Fruit fly (Drosophila melanogaster): ENCODE data around the gene CG7201.

CG7201 gene

dm6 chr3L:8296941-8297340 is 1.8 kb upstream of the CG7201 start, which contains the start of gene Rab19 (continued):
- TF ChIP-seq CG30020 (tag; optimal IDR thresholded peaks at IDR 0.05), result no peak
- TF ChIP-seq CG8944 (GFP tag; optimal IDR thresholded peaks at IDR 0.05), result no peak
- TF ChIP-seq CG31388 (GFP tag; optimal IDR thresholded peaks at IDR 0.05), result no peak
- no peak for TF ChIP-seq CG11247 (GFP tag; IDR thresholded peaks at IDR 0.05)
- peak; percentile 89 for TF ChIP-seq HLH4C (GFP tag; IDR thresholded peaks at IDR 0.05; ENCODE audit: partially characterized antibody)
- no peak for TF ChIP-seq CG9437 (GFP tag; optimal IDR thresholded peaks at IDR 0.05)
- no peak for TF ChIP-seq CG4730 (GFP tag; IDR thresholded peaks at IDR 0.05)
- no peak for TF ChIP-seq br (optimal IDR thresholded peaks at IDR 0.05)
- TF ChIP-seq D19B (GFP tag; optimal IDR thresholded peaks at IDR 0.05), result no peak
- TF ChIP-seq Bgb (GFP tag; IDR thresholded peaks at IDR 0.05; ENCODE audit: partially characterized antibody), result peak; percentile 81
- no peak for TF ChIP-seq cg (GFP tag; optimal IDR thresholded peaks at IDR 0.05)
- TF ChIP-seq usp (GFP tag; optimal IDR thresholded peaks at IDR 0.05), result no peak
- TF ChIP-seq ewg (GFP tag; optimal IDR thresholded peaks at IDR 0.05), result no peak
- no peak for TF ChIP-seq CG1792 (GFP tag; optimal IDR thresholded peaks at IDR 0.05)
- no peak for TF ChIP-seq Mad (GFP tag; optimal IDR thresholded peaks at IDR 0.05)
- no peak for TF ChIP-seq CG43689 (GFP tag; IDR thresholded peaks at IDR 0.05)
- TF ChIP-seq tin (GFP tag; optimal IDR thresholded peaks at IDR 0.05), result no peak
- TF ChIP-seq CG7786 (GFP tag; optimal IDR thresholded peaks at IDR 0.05), result no peak
- peak; percentile 65; the same call in 2 of the 3 replicates for TF ChIP-seq CG7963 (GFP tag; IDR thresholded peaks at IDR 0.05; ENCODE audit: partially characterized antibody)
- TF ChIP-seq ara (GFP tag; IDR thresholded peaks at IDR 0.05), result no peak
- TF ChIP-seq CG6689 (GFP tag; IDR thresholded peaks at IDR 0.05), result no peak
- peak; percentile 91 for TF ChIP-seq zen2 (GFP tag; IDR thresholded peaks at IDR 0.05; ENCODE audit: partially characterized antibody)
- TF ChIP-seq Fer1 (GFP tag; optimal IDR thresholded peaks at IDR 0.05), result no peak
- TF ChIP-seq YL-1 (GFP tag; optimal IDR thresholded peaks at IDR 0.05), result peak; percentile 1
- no peak for TF ChIP-seq klu (GFP tag; IDR thresholded peaks at IDR 0.05)
- no peak for TF ChIP-seq CG17328 (GFP tag; IDR thresholded peaks at IDR 0.05)
- TF ChIP-seq trem (tag; optimal IDR thresholded peaks at IDR 0.05), result peak; percentile 61
- TF ChIP-seq CG7372 (GFP tag; IDR thresholded peaks at IDR 0.05), result no peak
- no peak for TF ChIP-seq ash1 (GFP tag; optimal IDR thresholded peaks at IDR 0.05)
- TF ChIP-seq CG12219 (GFP tag; optimal IDR thresholded peaks at IDR 0.05), result no peak

- no peak for TF ChIP-seq CG12236 (GFP tag; optimal IDR thresholded peaks at IDR 0.05)
- TF ChIP-seq pum (GFP tag; optimal IDR thresholded peaks at IDR 0.05), result peak; percentile 6
- TF ChIP-seq CG3726 (GFP tag; IDR thresholded peaks at IDR 0.05), result no peak
- TF ChIP-seq CG6791 (GFP tag; IDR thresholded peaks at IDR 0.05; ENCODE audit: partially characterized antibody), result peak; percentile 89
- peak; percentile 49 for TF ChIP-seq CG3847 (GFP tag; IDR thresholded peaks at IDR 0.05)
- no peak for TF ChIP-seq sens-2 (GFP tag; IDR thresholded peaks at IDR 0.05)
- no peak for TF ChIP-seq CkIIα-i1 (GFP tag; IDR thresholded peaks at IDR 0.05)
- no peak for TF ChIP-seq psq (GFP tag; optimal IDR thresholded peaks at IDR 0.05)
- TF ChIP-seq CoRest (tag; optimal IDR thresholded peaks at IDR 0.05), result peak; percentile 33
- TF ChIP-seq kah (GFP tag; optimal IDR thresholded peaks at IDR 0.05), result peak; percentile 94
- no peak for TF ChIP-seq en (GFP tag; optimal IDR thresholded peaks at IDR 0.05)
- TF ChIP-seq ham (GFP tag; IDR thresholded peaks at IDR 0.05), result no peak
- peak; percentile 22 for TF ChIP-seq Dip3 (GFP tag; optimal IDR thresholded peaks at IDR 0.05)
- no peak for TF ChIP-seq CG16815 (GFP tag; optimal IDR thresholded peaks at IDR 0.05)
- TF ChIP-seq Drgx (GFP tag; IDR thresholded peaks at IDR 0.05), result no peak
- TF ChIP-seq sr (GFP tag; IDR thresholded peaks at IDR 0.05), result no peak
- no peak for TF ChIP-seq CG32767 (GFP tag; IDR thresholded peaks at IDR 0.05)
- peak; percentile 72 for TF ChIP-seq MESR4 (GFP tag; optimal IDR thresholded peaks at IDR 0.05)
- TF ChIP-seq ERR (GFP tag; optimal IDR thresholded peaks at IDR 0.05), result no peak
- TF ChIP-seq CG15269 (tag; optimal IDR thresholded peaks at IDR 0.05), result no peak
- TF ChIP-seq CG12391 (tag; optimal IDR thresholded peaks at IDR 0.05), result peak; percentile 36
- no peak for TF ChIP-seq her (GFP tag; optimal IDR thresholded peaks at IDR 0.05)
These were observed 5.5 kb downstream of the CG7201 start, which contains the start of gene cert for dm6 chr3L:8289336-8290258. TSS of gene cert (minus strand) at chr3L:8289870.

All from whole organism, embryonic.